Worm (Caenorhabditis elegans) whole organism, young adult: ENCODE data around the gene pqn-37.

ENCODE experiments used
- B0019.2 ChIP-seq: fragments of 200-800 bp; sonication (Bioruptor generic); conservative IDR thresholded peaks from 2 replicates; pipeline ENCODE4 v1.3.6; 2022; ENCODE audit warnings: missing genetic modification reagents, missing genetic modification characterization, missing compliant biosample characterization
- F23B12.7 ChIP-seq: sonication (generic microtip); optimal IDR thresholded peaks from 2 replicates; lab custom pipeline; 2017; ENCODE audit warnings: missing genetic modification characterization, mild to moderate bottlenecking, missing compliant biosample characterization, antibody characterized with exemption, moderate library complexity; ENCODE audit not compliant: insufficient read depth
- K12H6.12 ChIP-seq: fragments of 200-800 bp; sonication (Bioruptor generic); optimal IDR thresholded peaks from 2 replicates; lab custom pipeline; 2018; ENCODE audit warnings: mild to moderate bottlenecking, missing genetic modification characterization, missing compliant biosample characterization
- egl-44 ChIP-seq: fragments of 200-800 bp; sonication (Bioruptor generic); IDR thresholded peaks from 2 replicates; pipeline ENCODE4 v1.3.6; 2022; ENCODE audit warnings: missing genetic modification reagents, missing genetic modification characterization, missing compliant biosample characterization
- fkh-3 ChIP-seq: sonication (generic microtip); optimal IDR thresholded peaks from 2 replicates; lab custom pipeline; 2016; ENCODE audit warnings: mild to moderate bottlenecking, missing genetic modification characterization, missing compliant biosample characterization
- lin-35 ChIP-seq, 3 experiments: fragments of 150-350 bp in 2 of 3; sonication (generic microtip) in 1 of 3; optimal IDR thresholded peaks; 2 replicates each; lab custom pipeline; 2014 to 2018; ENCODE audit warnings: missing biosample characterization in 3 of 3, missing genetic modification characterization in 3 of 3, missing genetic modification reagents in 3 of 3
- mel-28 ChIP-seq: sonication (generic microtip); optimal IDR thresholded peaks from 2 replicates; lab custom pipeline; 2016; ENCODE audit warnings: borderline replicate concordance, mild to moderate bottlenecking, missing genetic modification characterization, missing compliant biosample characterization
- nfya-2 ChIP-seq: fragments of 200-800 bp; sonication (Bioruptor generic); IDR thresholded peaks from 2 replicates; pipeline ENCODE4 v1.3.6; 2022; ENCODE audit warnings: missing genetic modification reagents, missing genetic modification characterization, missing compliant biosample characterization
- nfyb-1 ChIP-seq: fragments of 200-800 bp; sonication (Bioruptor generic); IDR thresholded peaks from 2 replicates; pipeline ENCODE4 v1.3.6; 2022; ENCODE audit warnings: missing genetic modification reagents, missing genetic modification characterization, missing compliant biosample characterization
- pbrm-1 ChIP-seq: fragments of 200-800 bp; sonication (Bioruptor generic); IDR thresholded peaks from 2 replicates; pipeline ENCODE4 v1.3.6; 2022; ENCODE audit warnings: missing genetic modification reagents, missing genetic modification characterization, missing compliant biosample characterization
- pha-4 ChIP-seq: fragments of 150-350 bp; sonication (generic microtip); optimal IDR thresholded peaks from 2 replicates; lab custom pipeline; 2014; ENCODE audit warnings: missing biosample characterization, missing genetic modification reagents, missing genetic modification characterization
- repo-1 ChIP-seq: sonication (generic microtip); optimal IDR thresholded peaks from 2 replicates; lab custom pipeline; 2017; ENCODE audit warnings: mild to moderate bottlenecking, missing genetic modification characterization, missing compliant biosample characterization
- sptf-2 ChIP-seq: fragments of 200-800 bp; sonication (Bioruptor generic); optimal IDR thresholded peaks from 2 replicates; lab custom pipeline; 2018; ENCODE audit warnings: mild to moderate bottlenecking, missing genetic modification characterization, missing compliant biosample characterization
- unc-62 ChIP-seq: fragments of 150-350 bp; optimal IDR thresholded peaks from 2 replicates; lab custom pipeline; 2014; ENCODE audit warnings: missing biosample characterization, missing genetic modification reagents, missing genetic modification characterization

DNA sequence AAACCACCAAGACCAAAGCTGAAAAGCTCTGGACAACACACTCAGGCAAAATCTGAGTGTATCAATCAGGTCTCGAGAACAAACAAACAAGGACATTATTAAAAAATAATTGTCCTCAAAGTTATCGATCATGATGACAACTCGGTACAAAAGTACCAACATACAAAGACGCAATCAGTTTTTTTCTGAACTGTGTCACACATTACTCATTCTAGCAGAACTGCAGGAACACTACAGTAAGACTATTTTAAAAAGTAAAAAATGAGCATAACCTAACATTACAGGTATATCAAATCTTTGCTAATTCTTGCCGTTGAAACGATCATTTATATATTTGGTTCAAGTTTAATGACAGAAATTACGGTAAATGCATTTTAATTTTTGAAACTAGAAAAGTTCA lies 45.9 kb upstream of the pqn-37 start, which contains the start of gene K09C4.2:
- TF ChIP-seq nfya-2, result no peak
- no peak for TF ChIP-seq repo-1
- no peak for TF ChIP-seq pha-4
- no peak for TF ChIP-seq F23B12.7 (tag; lab: Kevin White, UChicago)
- no peak for TF ChIP-seq lin-35 (GFP tag; optimal IDR thresholded peaks at IDR 0.05; lab: Kevin White, UChicago)
- TF ChIP-seq egl-44 (GFP tag; lab: Robert Waterston, UW), result no peak
- no peak for TF ChIP-seq nfyb-1 (GFP tag; lab: Robert Waterston, UW)
- no peak for TF ChIP-seq B0019.2 (GFP tag; lab: Robert Waterston, UW)
- no peak for TF ChIP-seq mel-28 (tag; lab: Kevin White, UChicago)
- no peak for TF ChIP-seq sptf-2 (GFP tag; lab: Kevin White, UChicago)
- no peak for TF ChIP-seq fkh-3 (tag; lab: Kevin White, UChicago)
- TF ChIP-seq pbrm-1 (GFP tag; lab: Robert Waterston, UW), result no peak
- no peak for TF ChIP-seq unc-62 (GFP tag; lab: Kevin White, UChicago)
- TF ChIP-seq K12H6.12, result no peak
